Worm (Caenorhabditis elegans) whole organism, L3 larva: ENCODE results near the gene F13B12.1.

Experiments
- ama-1 ChIP-seq: fragments of 150-350 bp; optimal IDR thresholded peaks from 2 replicates; lab custom pipeline; 2018
- ceh-28 ChIP-seq: fragments of 150-350 bp; optimal IDR thresholded peaks from 2 replicates; lab custom pipeline; 2014; ENCODE audit warnings: missing biosample characterization, missing genetic modification reagents, missing genetic modification characterization
- daf-12 ChIP-seq: fragments of 150-350 bp; optimal IDR thresholded peaks from 2 replicates; lab custom pipeline; 2014; ENCODE audit warnings: missing biosample characterization, missing genetic modification reagents, missing genetic modification characterization
- elt-1 ChIP-seq: fragments of 150-350 bp; optimal IDR thresholded peaks from 2 replicates; lab custom pipeline; 2014; ENCODE audit warnings: missing biosample characterization, missing genetic modification characterization
- elt-3 ChIP-seq, 3 experiments: fragments of 150-350 bp in 1 of 3; sonication (generic microtip) in 2 of 3; optimal IDR thresholded peaks; 2 replicates in 2 of 3; 4 replicates in 1 of 3; lab custom pipeline; 2014 to 2017; ENCODE audit warnings: missing biosample characterization in 3 of 3, missing genetic modification characterization in 3 of 3
- fos-1 ChIP-seq: fragments of 150-350 bp; optimal IDR thresholded peaks from 2 replicates; lab custom pipeline; 2014; ENCODE audit warnings: missing biosample characterization, missing genetic modification characterization
- mdl-1 ChIP-seq: fragments of 150-350 bp; optimal IDR thresholded peaks from 2 replicates; lab custom pipeline; 2014; ENCODE audit warnings: missing biosample characterization, missing genetic modification characterization
- nhr-76 ChIP-seq: fragments of 150-350 bp; sonication (generic microtip); optimal IDR thresholded peaks from 5 replicates; lab custom pipeline; 2014; ENCODE audit warnings: missing biosample characterization, missing genetic modification characterization
- nhr-77 ChIP-seq: fragments of 150-350 bp; optimal IDR thresholded peaks from 2 replicates; lab custom pipeline; 2014; ENCODE audit warnings: missing biosample characterization, missing genetic modification characterization
- pha-4 ChIP-seq: fragments of 150-350 bp; optimal IDR thresholded peaks from 2 replicates; lab custom pipeline; 2014; ENCODE audit warnings: missing biosample characterization, missing genetic modification reagents, missing genetic modification characterization
- unc-39 ChIP-seq: sonication (generic microtip); optimal IDR thresholded peaks from 4 replicates; lab custom pipeline; 2017; ENCODE audit warnings: missing biosample characterization, missing genetic modification characterization
- ztf-11 ChIP-seq: fragments of 150-350 bp; optimal IDR thresholded peaks from 2 replicates; lab custom pipeline; 2014; ENCODE audit warnings: missing biosample characterization, missing genetic modification characterization

DNA sequence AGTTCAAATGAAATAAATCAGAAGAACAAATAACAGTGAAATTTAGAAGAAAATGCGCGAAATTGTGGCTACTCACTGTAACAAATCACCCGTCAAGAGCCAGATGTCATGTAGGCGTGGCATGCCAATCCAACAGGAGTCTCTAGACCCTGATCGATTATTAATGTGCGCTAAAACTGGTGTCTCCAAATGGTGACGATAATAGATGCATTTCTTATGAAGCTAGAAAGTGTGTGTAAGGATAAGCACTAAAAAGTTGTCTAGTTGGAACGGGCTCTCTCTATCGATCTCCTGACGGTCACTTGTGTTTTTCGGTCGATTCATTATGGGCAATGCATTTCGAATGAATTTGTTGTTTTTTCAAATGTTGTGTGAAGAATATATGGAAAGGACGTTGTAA lies 37.3 kb upstream of the F13B12.1 start, which contains the start of gene mec-3:
- no peak for TF ChIP-seq elt-1 (tag; lab: Kevin White, UChicago)
- TF ChIP-seq mdl-1 (tag; lab: Kevin White, UChicago): no peak
- TF ChIP-seq pha-4: no peak
- TF ChIP-seq nhr-77 (tag; lab: Kevin White, UChicago): no peak
- TF ChIP-seq unc-39: no peak
- TF ChIP-seq daf-12 (tag; lab: Kevin White, UChicago): no peak
- TF ChIP-seq ceh-28 (tag; lab: Kevin White, UChicago): no peak
- no peak for TF ChIP-seq elt-3 (tag; optimal IDR thresholded peaks at IDR 0.05; lab: Kevin White, UChicago)
- no peak for TF ChIP-seq fos-1 (tag; lab: Kevin White, UChicago)
- TF ChIP-seq ama-1 (lab: Kevin White, UChicago): no peak
- no peak for TF ChIP-seq nhr-76 (tag; lab: Kevin White, UChicago)
- no peak for TF ChIP-seq ztf-11 (tag; lab: Kevin White, UChicago)
